Fruit fly (Drosophila melanogaster): ENCODE results near the gene C3G.

The C3G gene

DNA sequence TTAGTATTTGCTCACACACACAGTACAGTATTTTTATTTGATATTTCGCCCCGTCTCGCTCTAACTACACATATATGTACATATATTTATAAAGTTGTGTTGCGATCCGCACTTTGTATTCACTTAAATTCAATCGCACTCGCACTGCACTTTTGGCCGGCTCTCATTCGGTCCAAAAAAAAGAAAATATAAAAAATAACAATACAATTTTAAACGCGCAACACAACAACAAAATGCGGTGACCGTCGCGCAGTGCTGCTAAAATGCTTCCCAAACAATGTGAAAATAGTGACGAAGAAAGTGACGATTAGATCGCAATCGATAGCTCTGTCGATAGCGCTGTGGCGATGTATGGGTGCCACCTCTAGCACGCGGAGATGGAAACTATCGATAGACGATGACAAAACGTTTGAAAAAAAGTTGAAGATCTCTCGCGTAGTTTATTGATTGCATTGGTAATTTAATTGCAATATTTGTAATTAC is at the start of gene C3G, which contains the start of gene pod1:
Gene C3G, minus strand, starts transcription at position 282 of the 483 bp plus-strand sequence.
Gene pod1, plus strand, starts transcription at position 373 of the 483 bp plus-strand sequence.
- no peak for TF ChIP-seq ttk (optimal IDR thresholded peaks at IDR 0.05)
- no peak for TF ChIP-seq Sin3A (optimal IDR thresholded peaks at IDR 0.05)
- no peak for TF ChIP-seq Myc (optimal IDR thresholded peaks at IDR 0.05)
- no peak for TF ChIP-seq insv (optimal IDR thresholded peaks at IDR 0.05)
- TF ChIP-seq psq (optimal IDR thresholded peaks at IDR 0.05) = no peak
- TF ChIP-seq h (optimal IDR thresholded peaks at IDR 0.05) = no peak

- TF ChIP-seq insv (optimal IDR thresholded peaks at IDR 0.05) (no peak), h (optimal IDR thresholded peaks at IDR 0.05) (no peak), psq (optimal IDR thresholded peaks at IDR 0.05) (no peak), ttk (optimal IDR thresholded peaks at IDR 0.05) (no peak), Sin3A (optimal IDR thresholded peaks at IDR 0.05) (no peak), Myc (optimal IDR thresholded peaks at IDR 0.05) (no peak)
Observed at dm6 chrX:6852574-6852973, 49.2 kb upstream of the C3G start.

dm6 chrX:6849178-6849956 is 46.0 kb upstream of the C3G start, which contains the start of the genes Cht11 and CG4558:
Cht11 (minus strand) TSS chrX:6849517.
CG4558 (plus strand) TSS chrX:6849770.
- TF ChIP-seq psq (optimal IDR thresholded peaks at IDR 0.05) (no peak), ttk (optimal IDR thresholded peaks at IDR 0.05) (no peak)

- TF ChIP-seq insv (optimal IDR thresholded peaks at IDR 0.05) (peak; percentile 99), Sin3A (optimal IDR thresholded peaks at IDR 0.05) (no peak)
Observed at dm6 chrX:6843841-6844440, 40.5 kb upstream of the C3G start, which contains the start of the genes CG14435 and Tmf. CG14435 (minus strand) TSS chrX:6843921. Tmf (plus strand) TSS chrX:6844341.

DNA sequence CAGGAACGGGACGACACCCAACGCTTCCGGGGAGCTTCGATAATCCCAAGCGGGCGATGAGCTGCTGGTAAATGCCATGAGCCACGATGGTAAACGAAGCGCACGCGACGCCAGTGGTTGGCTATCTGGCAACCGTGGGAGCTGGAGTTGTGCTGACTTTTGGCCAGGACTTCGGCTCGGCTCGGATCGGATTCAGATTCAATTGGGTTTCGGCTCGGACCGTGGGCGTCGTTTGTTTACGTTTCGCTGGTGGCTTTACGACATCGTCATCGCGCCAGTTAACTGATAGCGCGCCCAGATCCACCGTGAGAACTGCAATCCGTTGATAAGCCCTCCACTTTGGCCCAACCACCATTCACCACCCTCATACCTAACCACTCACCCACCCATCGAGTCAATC is 29.2 kb upstream of the C3G start, which contains the start of gene mAChR-C:
Gene mAChR-C, minus strand, starts transcription at position 101 of the 400 bp plus-strand sequence.
- TF ChIP-seq psq (optimal IDR thresholded peaks at IDR 0.05) = no peak
- no peak for TF ChIP-seq Myc (optimal IDR thresholded peaks at IDR 0.05)
- no peak for TF ChIP-seq Sin3A (optimal IDR thresholded peaks at IDR 0.05)

- TF ChIP-seq Sin3A (optimal IDR thresholded peaks at IDR 0.05) (no peak), ttk (optimal IDR thresholded peaks at IDR 0.05) (no peak), h (optimal IDR thresholded peaks at IDR 0.05) (no peak), insv (optimal IDR thresholded peaks at IDR 0.05) (no peak), psq (optimal IDR thresholded peaks at IDR 0.05) (no peak), Myc (optimal IDR thresholded peaks at IDR 0.05) (no peak)
Observed at dm6 chrX:6824203-6824602, 20.8 kb upstream of the C3G start, which contains the start of gene nonC. nonC (plus strand) TSS chrX:6824496.

DNA sequence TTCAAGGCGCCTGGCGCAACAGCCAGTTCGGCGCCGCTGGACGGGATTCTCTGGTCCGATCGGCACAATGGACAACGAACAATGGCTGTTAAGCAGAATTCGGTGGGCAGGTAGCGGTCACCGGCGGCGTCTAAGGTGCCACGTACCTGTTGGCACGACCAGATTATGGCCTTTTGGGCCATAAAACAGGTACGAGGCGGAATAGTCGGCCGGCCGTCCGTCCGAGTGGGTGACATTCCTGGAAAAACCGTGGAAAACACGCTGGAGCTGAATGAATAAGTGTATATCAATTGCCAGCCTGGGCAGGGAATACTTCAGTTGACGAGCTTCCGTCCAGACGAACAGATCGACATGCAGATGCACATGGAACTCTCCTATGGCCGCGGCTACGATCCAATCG is 19.5 kb upstream of the C3G start, which contains the start of gene Atx-1:
Gene Atx-1, plus strand, starts transcription at position 301 of the 400 bp plus-strand sequence.
- TF ChIP-seq h (optimal IDR thresholded peaks at IDR 0.05) = no peak

dm6 chrX:6820703-6821102 is 17.3 kb upstream of the C3G start, which contains the start of the genes Nf-YC and xit:
Nf-YC (minus strand) TSS chrX:6820919.
xit (plus strand) TSS chrX:6821016.
- no peak for TF ChIP-seq Sin3A (optimal IDR thresholded peaks at IDR 0.05)
- TF ChIP-seq psq (optimal IDR thresholded peaks at IDR 0.05) = no peak
- no peak for TF ChIP-seq insv (optimal IDR thresholded peaks at IDR 0.05)
- TF ChIP-seq Myc (optimal IDR thresholded peaks at IDR 0.05) = no peak
- TF ChIP-seq ttk (optimal IDR thresholded peaks at IDR 0.05) = no peak
- TF ChIP-seq h (optimal IDR thresholded peaks at IDR 0.05) = no peak

DNA sequence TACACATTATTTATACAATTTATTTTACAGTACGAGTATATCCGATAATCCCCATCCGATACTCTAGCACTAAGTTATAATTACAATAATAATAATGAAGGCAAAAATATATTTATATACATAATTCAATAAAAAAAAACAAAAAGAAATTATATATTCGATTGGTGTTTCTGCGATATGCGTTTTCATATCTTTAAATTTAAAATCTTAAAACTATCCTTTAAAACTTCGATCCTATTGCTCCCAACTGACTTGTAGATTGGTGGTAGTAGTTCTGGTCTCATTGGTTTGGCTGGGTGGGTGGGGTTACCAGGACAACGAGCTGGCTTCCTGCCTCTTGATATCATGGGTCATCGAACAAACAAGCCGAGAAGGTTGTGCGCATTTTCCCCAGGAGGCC is 10.3 kb upstream of the C3G start, which contains the start of gene iav:
Gene iav, plus strand, starts transcription at position 301 of the 400 bp plus-strand sequence.
- TF ChIP-seq Sin3A (optimal IDR thresholded peaks at IDR 0.05) = no peak
- no peak for TF ChIP-seq psq (optimal IDR thresholded peaks at IDR 0.05)
- TF ChIP-seq insv (optimal IDR thresholded peaks at IDR 0.05) = no peak
- no peak for TF ChIP-seq h (optimal IDR thresholded peaks at IDR 0.05)
- TF ChIP-seq Myc (optimal IDR thresholded peaks at IDR 0.05) = no peak
- no peak for TF ChIP-seq ttk (optimal IDR thresholded peaks at IDR 0.05)

DNA sequence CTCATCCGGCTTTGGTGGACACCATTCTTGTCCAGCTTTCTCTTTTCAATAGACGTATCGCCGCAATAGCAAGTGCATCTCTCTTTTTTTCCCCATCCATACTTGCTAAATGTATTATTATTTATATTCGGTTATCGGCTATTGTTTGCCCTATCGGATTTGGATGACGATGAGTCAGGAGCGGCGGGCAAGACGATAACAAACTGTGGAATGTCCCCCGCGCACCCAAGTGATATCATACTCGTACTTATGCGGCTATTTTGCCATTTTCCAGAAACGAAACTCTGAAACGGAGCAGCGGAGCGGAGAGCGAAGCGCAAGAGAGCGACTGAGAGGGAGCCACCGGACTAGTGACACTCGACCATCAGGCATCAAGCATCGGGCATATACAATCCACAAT is 2.0 kb upstream of the C3G start:
- TF ChIP-seq h (optimal IDR thresholded peaks at IDR 0.05) = no peak
- no peak for TF ChIP-seq Myc (optimal IDR thresholded peaks at IDR 0.05)

dm6 chrX:6804485-6805295 is 1.3 kb upstream of the C3G start:
- TF ChIP-seq psq (optimal IDR thresholded peaks at IDR 0.05) = no peak
- TF ChIP-seq Sin3A (optimal IDR thresholded peaks at IDR 0.05) = no peak
- no peak for TF ChIP-seq Myc (optimal IDR thresholded peaks at IDR 0.05)
- TF ChIP-seq h (optimal IDR thresholded peaks at IDR 0.05) = no peak
- no peak for TF ChIP-seq insv (optimal IDR thresholded peaks at IDR 0.05)
- TF ChIP-seq ttk (optimal IDR thresholded peaks at IDR 0.05) = no peak

- TF ChIP-seq insv (optimal IDR thresholded peaks at IDR 0.05) = no peak
- no peak for TF ChIP-seq Sin3A (optimal IDR thresholded peaks at IDR 0.05)
- no peak for TF ChIP-seq psq (optimal IDR thresholded peaks at IDR 0.05)
- no peak for TF ChIP-seq Myc (optimal IDR thresholded peaks at IDR 0.05)
Observed at dm6 chrX:6803880-6804484, 589 bp upstream of the C3G start.

Data from Kc167 (cell line).